Fruit fly (Drosophila melanogaster): ENCODE data around the gene Eig71Ef.

Eig71Ef gene

dm6 chr3L:15625676-15626414 lies 31.3 kb downstream of the Eig71Ef start (continued):
- no peak for TF ChIP-seq HLH54F (GFP tag; optimal IDR thresholded peaks at IDR 0.05)
- peak; percentile 50 for TF ChIP-seq her (GFP tag; optimal IDR thresholded peaks at IDR 0.05)
- TF ChIP-seq h (optimal IDR thresholded peaks at IDR 0.05): no peak
- peak; percentile 48 for TF ChIP-seq CG17912 (GFP tag; optimal IDR thresholded peaks at IDR 0.05)
- TF ChIP-seq Hr3 (GFP tag; optimal IDR thresholded peaks at IDR 0.05): peak; percentile 91
- peak; percentile 50 for TF ChIP-seq Camta (GFP tag; optimal IDR thresholded peaks at IDR 0.05)
- peak; percentile 95 for TF ChIP-seq PHDP (tag; optimal IDR thresholded peaks at IDR 0.05)
- no peak for TF ChIP-seq cad (GFP tag; optimal IDR thresholded peaks at IDR 0.05)
- no peak for TF ChIP-seq CG8089 (GFP tag; optimal IDR thresholded peaks at IDR 0.05)
- no peak for TF ChIP-seq pita (GFP tag; optimal IDR thresholded peaks at IDR 0.05)
- peak; percentile 15 for TF ChIP-seq Dip3 (GFP tag; optimal IDR thresholded peaks at IDR 0.05)
- peak; percentile 78 for TF ChIP-seq CG10462 (GFP tag; optimal IDR thresholded peaks at IDR 0.05)
- TF ChIP-seq dimm (GFP tag; IDR thresholded peaks at IDR 0.05): no peak
- TF ChIP-seq pros (GFP tag; optimal IDR thresholded peaks at IDR 0.05): no peak
- TF ChIP-seq danr (GFP tag; IDR thresholded peaks at IDR 0.05): peak; percentile 52; the same call in 1 of the 2 replicates
- TF ChIP-seq CG13775 (GFP tag; optimal IDR thresholded peaks at IDR 0.05): peak; percentile 89
- peak; percentile 85 for TF ChIP-seq CG10267 (tag; optimal IDR thresholded peaks at IDR 0.05)
- peak; percentile 90 for TF ChIP-seq CG6689 (GFP tag; IDR thresholded peaks at IDR 0.05)
- TF ChIP-seq Abd-B (GFP tag; optimal IDR thresholded peaks at IDR 0.05): peak; percentile 95
- TF ChIP-seq zfh2 (GFP tag; optimal IDR thresholded peaks at IDR 0.05): peak; percentile 15
- TF ChIP-seq da (GFP tag; optimal IDR thresholded peaks at IDR 0.05): no peak
- TF ChIP-seq Adf1 (GFP tag; IDR thresholded peaks at IDR 0.05): peak; percentile 59; the same call in 1 of the 2 replicates
- peak; percentile 80; the same call in 2 of the 3 replicates for TF ChIP-seq CG11093 (GFP tag; IDR thresholded peaks at IDR 0.05)
- TF ChIP-seq Hmx (GFP tag; optimal IDR thresholded peaks at IDR 0.05): peak; percentile 44
- peak; percentile 84 for TF ChIP-seq CG6683 (GFP tag; optimal IDR thresholded peaks at IDR 0.05)
- TF ChIP-seq CG30020 (tag; optimal IDR thresholded peaks at IDR 0.05): peak; percentile 69
- TF ChIP-seq Fer2 (tag; optimal IDR thresholded peaks at IDR 0.05): peak; percentile 72
- no peak for TF ChIP-seq CG16863 (GFP tag; optimal IDR thresholded peaks at IDR 0.05)
- TF ChIP-seq CTCF (GFP tag; optimal IDR thresholded peaks at IDR 0.05): peak; percentile 42
- peak; percentile 89 for TF ChIP-seq CG11695 (GFP tag; IDR thresholded peaks at IDR 0.05)
- TF ChIP-seq CG10147 (GFP tag; optimal IDR thresholded peaks at IDR 0.05): peak; percentile 89
- peak; percentile 92 for TF ChIP-seq ATbp (GFP tag; optimal IDR thresholded peaks at IDR 0.05)
- peak; percentile 77 for TF ChIP-seq CG12071 (GFP tag; optimal IDR thresholded peaks at IDR 0.05)
- TF ChIP-seq dmrt11E (tag; optimal IDR thresholded peaks at IDR 0.05): peak; percentile 69
- TF ChIP-seq Deaf1 (tag; optimal IDR thresholded peaks at IDR 0.05): peak; percentile 76
- TF ChIP-seq fd102C (GFP tag; optimal IDR thresholded peaks at IDR 0.05): no peak
- TF ChIP-seq Rfx (GFP tag; IDR thresholded peaks at IDR 0.05): peak; percentile 81
- TF ChIP-seq Bgb (GFP tag; IDR thresholded peaks at IDR 0.05; ENCODE audit: partially characterized antibody): no peak
- TF ChIP-seq CG4617 (GFP tag; optimal IDR thresholded peaks at IDR 0.05; ENCODE audit: borderline replicate concordance): peak; percentile 57
- no peak; the same call in 1 of the 2 replicates for TF ChIP-seq CG11247 (GFP tag; IDR thresholded peaks at IDR 0.05)
- TF ChIP-seq CG6765 (GFP tag; optimal IDR thresholded peaks at IDR 0.05): peak; percentile 83
- peak; percentile 67 for TF ChIP-seq CG12219 (GFP tag; optimal IDR thresholded peaks at IDR 0.05)
- TF ChIP-seq Dbx (GFP tag; IDR thresholded peaks at IDR 0.05): peak; percentile 71; the same call in 2 of the 3 replicates
- peak; percentile 23 for TF ChIP-seq emc (GFP tag; optimal IDR thresholded peaks at IDR 0.05)
- no peak for TF ChIP-seq eyg (GFP tag; optimal IDR thresholded peaks at IDR 0.05)
- TF ChIP-seq HLH4C (GFP tag; IDR thresholded peaks at IDR 0.05; ENCODE audit: partially characterized antibody): no peak
- TF ChIP-seq CG8478 (optimal IDR thresholded peaks at IDR 0.05): no peak
- TF ChIP-seq CG17802 (tag; optimal IDR thresholded peaks at IDR 0.05): peak; percentile 57
- TF ChIP-seq CG8924 (tag; optimal IDR thresholded peaks at IDR 0.05): peak; percentile 95
- peak; percentile 74 for TF ChIP-seq ap (GFP tag; IDR thresholded peaks at IDR 0.05)
- TF ChIP-seq CG3995 (GFP tag; optimal IDR thresholded peaks at IDR 0.05): peak; percentile 52

Measured in whole organism, embryonic.